Worm (Caenorhabditis elegans): ENCODE results near the gene cyp-13A5.

Gene cyp-13A5

ce11 chrII:9775790-9776189 lies 24.4 kb downstream of the cyp-13A5 start, which contains the start of gene T10B9.9:
TSS of gene T10B9.9 (minus strand) at chrII:9775890.
- no peak for TF ChIP-seq F13H6.1 (tag; optimal IDR thresholded peaks at IDR 0.05)
- TF ChIP-seq pat-9 (tag; optimal IDR thresholded peaks at IDR 0.05) = no peak
- TF ChIP-seq ceh-31 (tag; optimal IDR thresholded peaks at IDR 0.05) = no peak
- no peak for TF ChIP-seq mec-3 (tag; optimal IDR thresholded peaks at IDR 0.05; ENCODE audit: borderline replicate concordance)
- TF ChIP-seq sox-2 (GFP tag; IDR thresholded peaks at IDR 0.05) = no peak
- TF ChIP-seq tbx-7 (tag; optimal IDR thresholded peaks at IDR 0.05) = no peak
- no peak for TF ChIP-seq sdc-2 (tag; optimal IDR thresholded peaks at IDR 0.05)
- no peak for TF ChIP-seq pha-2 (tag; optimal IDR thresholded peaks at IDR 0.05)
- no peak for TF ChIP-seq pros-1 (tag; optimal IDR thresholded peaks at IDR 0.05)
- no peak for TF ChIP-seq eyg-1 (tag; optimal IDR thresholded peaks at IDR 0.05)
- TF ChIP-seq ama-1 (optimal IDR thresholded peaks at IDR 0.05) = no peak
- no peak for TF ChIP-seq C38D4.7 (GFP tag; optimal IDR thresholded peaks at IDR 0.05)
- TF ChIP-seq nhr-11 (tag; optimal IDR thresholded peaks at IDR 0.05) = no peak
- no peak for TF ChIP-seq K02D7.2 (tag; optimal IDR thresholded peaks at IDR 0.05)
- TF ChIP-seq syd-9 (tag; optimal IDR thresholded peaks at IDR 0.05) = no peak
- TF ChIP-seq elt-4 (tag; optimal IDR thresholded peaks at IDR 0.05) = no peak

ce11 chrII:9774653-9775052 lies 25.5 kb downstream of the cyp-13A5 start:
- peak; percentile 50 for TF ChIP-seq K02D7.2 (tag; optimal IDR thresholded peaks at IDR 0.05)
- no peak for TF ChIP-seq hlh-8 (tag; optimal IDR thresholded peaks at IDR 0.05)
- peak; percentile 90 for TF ChIP-seq ttx-3 (tag; optimal IDR thresholded peaks at IDR 0.05)
- TF ChIP-seq ceh-2 (tag; optimal IDR thresholded peaks at IDR 0.05) = peak; percentile 76
- TF ChIP-seq tbx-7 (tag; optimal IDR thresholded peaks at IDR 0.05) = peak; percentile 26
- no peak for TF ChIP-seq ceh-30 (tag; optimal IDR thresholded peaks at IDR 0.05)
- TF ChIP-seq ama-1 (optimal IDR thresholded peaks at IDR 0.05) = no peak
- peak; percentile 86 for TF ChIP-seq fkh-6 (tag; optimal IDR thresholded peaks at IDR 0.05)
- TF ChIP-seq ztf-16 (tag; optimal IDR thresholded peaks at IDR 0.05) = peak; percentile 86
- TF ChIP-seq ceh-14 (tag; optimal IDR thresholded peaks at IDR 0.05) = peak; percentile 87
- TF ChIP-seq pros-1 (tag; optimal IDR thresholded peaks at IDR 0.05) = peak; percentile 45
- TF ChIP-seq ahr-1 (tag; optimal IDR thresholded peaks at IDR 0.05) = no peak
- TF ChIP-seq pha-4 (tag; optimal IDR thresholded peaks at IDR 0.05) = no peak
- no peak for TF ChIP-seq pag-3 (tag; optimal IDR thresholded peaks at IDR 0.05; ENCODE audit: borderline replicate concordance)
- TF ChIP-seq nfya-1 (tag; optimal IDR thresholded peaks at IDR 0.05) = peak; percentile 46
- peak; percentile 73 for TF ChIP-seq tbx-2 (tag; optimal IDR thresholded peaks at IDR 0.05)
- TF ChIP-seq unc-55 (GFP tag; optimal IDR thresholded peaks at IDR 0.05) = no peak
- peak; percentile 10 for TF ChIP-seq ceh-18 (tag; optimal IDR thresholded peaks at IDR 0.05)
- peak; percentile 64 for TF ChIP-seq eyg-1 (tag; optimal IDR thresholded peaks at IDR 0.05)
- peak; percentile 81 for TF ChIP-seq C38D4.7 (GFP tag; optimal IDR thresholded peaks at IDR 0.05)
- peak; percentile 81 for TF ChIP-seq ceh-34 (tag; optimal IDR thresholded peaks at IDR 0.05)
- TF ChIP-seq C08G9.2 (tag; optimal IDR thresholded peaks at IDR 0.05) = peak; percentile 70
- TF ChIP-seq pat-9 (tag; optimal IDR thresholded peaks at IDR 0.05) = peak; percentile 70
- TF ChIP-seq mec-3 (tag; optimal IDR thresholded peaks at IDR 0.05; ENCODE audit: borderline replicate concordance) = no peak
- peak; percentile 2 for TF ChIP-seq hlh-30 (tag; optimal IDR thresholded peaks at IDR 0.05; ENCODE audit: insufficient read depth)
- peak; percentile 45 for TF ChIP-seq ets-4 (tag; optimal IDR thresholded peaks at IDR 0.05)
- peak; percentile 79 for TF ChIP-seq nhr-232 (tag; optimal IDR thresholded peaks at IDR 0.05)
- peak; percentile 76 for TF ChIP-seq T23F11.4 (GFP tag; optimal IDR thresholded peaks at IDR 0.05)
- peak; percentile 78 for TF ChIP-seq pha-2 (tag; optimal IDR thresholded peaks at IDR 0.05)
- TF ChIP-seq fkh-10 (GFP tag; optimal IDR thresholded peaks at IDR 0.05) = no peak
- peak; percentile 84 for TF ChIP-seq gmeb-2 (tag; optimal IDR thresholded peaks at IDR 0.05)
- peak; percentile 73 for TF ChIP-seq ref-2 (tag; optimal IDR thresholded peaks at IDR 0.05)
- no peak for TF ChIP-seq ceh-22 (tag; optimal IDR thresholded peaks at IDR 0.05)
- peak; percentile 43 for TF ChIP-seq unc-42 (tag; optimal IDR thresholded peaks at IDR 0.05)
- peak; percentile 43 for TF ChIP-seq zip-5 (tag; optimal IDR thresholded peaks at IDR 0.05)
- peak; percentile 66 for TF ChIP-seq ceh-48 (tag; optimal IDR thresholded peaks at IDR 0.05)
- no peak for TF ChIP-seq pax-1 (tag; optimal IDR thresholded peaks at IDR 0.05)
- peak; percentile 71 for TF ChIP-seq lin-11 (tag; optimal IDR thresholded peaks at IDR 0.05)
- peak; percentile 84 for TF ChIP-seq hlh-6 (tag; optimal IDR thresholded peaks at IDR 0.05)
- TF ChIP-seq unc-3 (GFP tag; conservative IDR thresholded peaks at IDR 0.05) = peak; percentile 63
- peak; percentile 79 for TF ChIP-seq unc-3 (tag; optimal IDR thresholded peaks at IDR 0.05)
- TF ChIP-seq lim-6 (tag; optimal IDR thresholded peaks at IDR 0.05) = peak; percentile 32
- peak; percentile 50 for TF ChIP-seq npax-4 (tag; optimal IDR thresholded peaks at IDR 0.05)
- TF ChIP-seq ceh-24 (tag; optimal IDR thresholded peaks at IDR 0.05) = peak; percentile 63
